Fruit fly (Drosophila melanogaster) whole organism, adult: ENCODE data around the gene nullo.

Experiments
- CG11617 ChIP-seq: fragments of 200-800 bp; sonication (Bioruptor generic); optimal IDR thresholded peaks from 2 replicates; lab custom pipeline; 2017; ENCODE audit warnings: mild to moderate bottlenecking, missing biosample characterization, missing genetic modification reagents, missing genetic modification characterization
- CG12768 ChIP-seq: fragments of 200-800 bp; sonication (Bioruptor generic); optimal IDR thresholded peaks from 2 replicates; lab custom pipeline; 2017; ENCODE audit warnings: missing biosample characterization, missing genetic modification characterization, mild to moderate bottlenecking, moderate library complexity, missing genetic modification reagents
- CG14711 ChIP-seq: fragments of 200-800 bp; sonication (Bioruptor generic); optimal IDR thresholded peaks from 2 replicates; lab custom pipeline; 2018; ENCODE audit warnings: missing biosample characterization, mild to moderate bottlenecking, missing genetic modification characterization, moderate library complexity
- CG1620 ChIP-seq: fragments of 200-800 bp; sonication (Bioruptor generic); optimal IDR thresholded peaks from 2 replicates; lab custom pipeline; 2016; ENCODE audit warnings: missing biosample characterization, missing genetic modification characterization
- CG33017 ChIP-seq: fragments of 200-800 bp; sonication (Bioruptor generic); optimal IDR thresholded peaks from 2 replicates; lab custom pipeline; 2018; ENCODE audit warnings: missing biosample characterization, mild to moderate bottlenecking, missing genetic modification characterization, moderate library complexity
- CG5204 ChIP-seq: fragments of 200-800 bp; sonication (Bioruptor generic); optimal IDR thresholded peaks from 2 replicates; lab custom pipeline; 2016; ENCODE audit warnings: missing biosample characterization, missing genetic modification characterization
- CG7045 ChIP-seq: fragments of 200-800 bp; sonication (Bioruptor generic); optimal IDR thresholded peaks from 2 replicates; lab custom pipeline; 2017; ENCODE audit warnings: missing biosample characterization, mild to moderate bottlenecking, missing genetic modification characterization
- CG7101 ChIP-seq: fragments of 200-800 bp; sonication (Bioruptor generic); optimal IDR thresholded peaks from 2 replicates; lab custom pipeline; 2018; ENCODE audit warnings: missing biosample characterization, mild to moderate bottlenecking, missing genetic modification characterization, moderate library complexity
- Clk ChIP-seq: fragments of 200-800 bp; sonication (Bioruptor generic); optimal IDR thresholded peaks from 2 replicates; lab custom pipeline; 2017; ENCODE audit warnings: missing biosample characterization, missing genetic modification characterization
- Crg-1 ChIP-seq: fragments of 200-800 bp; sonication (Bioruptor generic); optimal IDR thresholded peaks from 2 replicates; lab custom pipeline; 2016; ENCODE audit warnings: missing biosample characterization, missing genetic modification characterization
- Hr96 ChIP-seq: fragments of 200-800 bp; sonication (Bioruptor generic); optimal IDR thresholded peaks from 2 replicates; lab custom pipeline; 2016; ENCODE audit warnings: missing biosample characterization, missing genetic modification characterization
- Mnt ChIP-seq: fragments of 200-800 bp; sonication (Bioruptor generic); optimal IDR thresholded peaks from 2 replicates; lab custom pipeline; 2016; ENCODE audit warnings: missing biosample characterization, mild to moderate bottlenecking, missing genetic modification characterization
- bab1 ChIP-seq: fragments of 200-800 bp; sonication (Bioruptor generic); optimal IDR thresholded peaks from 3 replicates; lab custom pipeline; 2019; ENCODE audit warnings: missing biosample characterization, mild to moderate bottlenecking, missing genetic modification characterization, moderate library complexity
- cic ChIP-seq: fragments of 200-800 bp; sonication (Bioruptor generic); optimal IDR thresholded peaks from 2 replicates; lab custom pipeline; 2017; ENCODE audit warnings: missing biosample characterization, mild to moderate bottlenecking, missing genetic modification characterization, moderate library complexity
- cnc ChIP-seq, 2 experiments: fragments of >200 bp; optimal IDR thresholded peaks; 2 replicates each; lab custom pipeline; 2017
- kay ChIP-seq: fragments of 200-800 bp; sonication (Bioruptor generic); peaks from one replicate; lab custom pipeline; 2016; ENCODE audit warnings: missing biosample characterization, missing genetic modification characterization, borderline replicate concordance
- ovo ChIP-seq: fragments of 200-800 bp; sonication (Bioruptor generic); optimal IDR thresholded peaks from 2 replicates; lab custom pipeline; 2016; ENCODE audit warnings: missing biosample characterization, missing genetic modification characterization
- pad ChIP-seq: fragments of 200-800 bp; sonication (Bioruptor generic); optimal IDR thresholded peaks from 3 replicates; lab custom pipeline; 2017; ENCODE audit warnings: missing biosample characterization, missing genetic modification characterization, mild to moderate bottlenecking, moderate library complexity, missing genetic modification reagents
- tj ChIP-seq: fragments of 200-800 bp; sonication (Bioruptor generic); optimal IDR thresholded peaks from 3 replicates; lab custom pipeline; 2017; ENCODE audit warnings: missing biosample characterization, mild to moderate bottlenecking, missing genetic modification characterization, moderate library complexity
- toe ChIP-seq: fragments of 200-800 bp; sonication (Bioruptor generic); optimal IDR thresholded peaks from 2 replicates; lab custom pipeline; 2016; ENCODE audit warnings: missing biosample characterization, missing genetic modification characterization

The nullo gene

DNA sequence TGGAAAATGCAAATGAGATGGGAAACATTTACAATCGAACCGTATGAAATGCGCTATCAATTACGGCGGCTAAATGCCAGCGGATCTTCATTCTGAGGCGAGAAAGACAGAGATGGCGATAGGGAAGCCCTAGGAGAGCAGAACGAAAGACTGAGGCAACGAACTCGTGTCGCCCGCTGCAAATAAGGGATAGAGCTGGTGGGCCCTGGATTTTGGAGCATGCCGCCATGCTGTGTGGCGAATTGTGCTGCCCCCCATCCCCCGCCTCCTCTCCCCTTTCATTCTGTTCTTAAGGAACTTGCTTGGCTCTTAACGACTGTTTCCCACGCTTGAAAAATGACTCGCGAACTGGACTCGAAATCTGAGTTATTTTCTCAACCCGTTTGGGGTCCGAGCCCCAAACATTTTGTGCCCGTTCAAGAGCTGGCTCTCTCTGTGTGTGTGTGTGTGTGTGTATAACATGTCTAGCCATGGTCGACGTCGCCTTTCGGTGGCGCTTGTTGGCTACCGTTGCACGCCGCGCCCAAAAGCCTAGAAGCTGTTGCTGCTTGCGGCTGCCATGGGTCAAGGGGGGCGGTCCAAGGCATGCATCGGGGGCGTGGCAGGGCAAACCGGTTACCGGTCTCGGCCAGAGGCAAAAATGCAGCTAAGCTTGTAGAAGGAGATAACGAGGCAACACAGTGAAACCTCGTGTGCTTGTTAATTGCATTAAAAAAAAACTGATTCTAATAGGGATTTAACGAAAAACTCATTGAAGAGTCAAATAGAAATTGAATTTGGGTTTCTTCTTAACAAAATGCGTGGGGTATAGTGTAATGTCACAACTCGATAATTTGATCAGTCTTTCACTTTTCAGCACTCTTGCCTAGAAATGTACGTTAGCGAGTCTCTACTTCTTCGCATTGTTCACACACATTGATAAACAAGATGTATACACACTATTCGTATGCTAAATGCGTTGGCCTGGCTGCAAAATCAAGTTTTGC, 40.9 kb upstream of the nullo start:
- peak; percentile 1 for TF ChIP-seq CG7101 (tag; lab: Kevin White, UChicago)
- no peak for TF ChIP-seq bab1 (GFP tag; lab: Kevin White, UChicago)

DNA sequence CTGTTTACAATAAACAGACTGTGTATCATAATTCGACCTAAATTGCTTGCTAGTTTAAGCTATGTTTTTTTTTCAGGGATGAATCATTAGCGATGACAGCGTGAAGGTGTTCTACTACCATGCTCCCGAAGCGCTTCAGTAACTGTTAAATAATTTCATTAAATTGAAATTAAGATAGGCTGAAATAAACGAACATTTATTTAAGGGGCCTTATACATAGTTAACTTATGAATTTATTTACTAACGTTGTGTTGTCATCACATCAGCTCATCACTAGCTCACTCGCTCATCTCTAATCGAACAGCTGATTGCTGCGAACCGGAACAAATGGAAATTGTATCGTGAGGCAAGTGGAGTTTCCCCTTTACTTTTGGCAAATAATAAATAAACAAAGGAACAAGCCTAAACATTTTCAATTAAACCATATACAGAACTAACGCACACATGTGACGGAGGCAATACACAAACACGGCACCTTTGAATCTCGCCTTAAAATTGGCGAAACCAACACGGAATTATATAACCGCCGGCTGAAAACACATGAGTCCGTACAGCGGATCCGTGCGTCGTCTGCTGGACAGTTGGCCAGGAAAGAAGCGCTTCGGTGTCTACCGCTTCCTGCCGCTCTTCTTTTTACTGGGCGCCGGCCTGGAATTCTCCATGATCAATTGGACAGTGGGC, 38.1 kb upstream of the nullo start, which contains the start of the genes cm, sloth1 and sloth2:
cm (minus strand) TSS at position 83 of the 681 bp plus-strand sequence.
sloth1 (plus strand) TSS at position 295 of the 681 bp plus-strand sequence.
sloth2 (plus strand) TSS at position 295 of the 681 bp plus-strand sequence.
- TF ChIP-seq Clk (GFP tag; lab: Kevin White, UChicago) (no peak), CG7045 (GFP tag; lab: Kevin White, UChicago) (peak; percentile 59), bab1 (GFP tag; lab: Kevin White, UChicago) (peak; percentile 96), CG12768 (GFP tag; lab: Kevin White, UChicago) (peak; percentile 48), Hr96 (GFP tag; lab: Kevin White, UChicago) (peak; percentile 90), CG1620 (GFP tag; lab: Kevin White, UChicago) (peak; percentile 93), CG14711 (peak; percentile 87), CG11617 (GFP tag; lab: Kevin White, UChicago) (peak; percentile 87), CG33017 (tag; lab: Kevin White, UChicago) (peak; percentile 77), pad (GFP tag; lab: Kevin White, UChicago) (peak; percentile 77), kay (GFP tag; lab: Kevin White, UChicago) (peak; percentile 74), Crg-1 (GFP tag; lab: Kevin White, UChicago) (peak; percentile 91), tj (GFP tag; lab: Kevin White, UChicago) (peak; percentile 76), cnc (optimal IDR thresholded peaks at IDR 0.05; lab: Kevin White, UChicago) (no peak), cic (peak; percentile 11), toe (peak; percentile 79), CG7101 (tag; lab: Kevin White, UChicago) (peak; percentile 94), Mnt (GFP tag; lab: Kevin White, UChicago) (peak; percentile 89), CG5204 (GFP tag; lab: Kevin White, UChicago) (peak; percentile 78), ovo (GFP tag; lab: Kevin White, UChicago) (peak; percentile 82)

dm6 chrX:7013320-7014214, 35.7 kb upstream of the nullo start, which contains the start of the genes CG3032 and CG4593:
Gene CG3032, minus strand, starts transcription at chrX:7013881.
Gene CG4593, plus strand, starts transcription at chrX:7013887.
- peak; percentile 66 for TF ChIP-seq CG11617 (GFP tag; lab: Kevin White, UChicago)
- no peak for TF ChIP-seq Clk (GFP tag; lab: Kevin White, UChicago)
- TF ChIP-seq CG5204 (GFP tag; lab: Kevin White, UChicago), result peak; percentile 75
- peak; percentile 96 for TF ChIP-seq CG7101 (tag; lab: Kevin White, UChicago)
- TF ChIP-seq CG14711, result peak; percentile 93
- TF ChIP-seq CG33017 (tag; lab: Kevin White, UChicago), result peak; percentile 85
- peak; percentile 14 for TF ChIP-seq kay (GFP tag; lab: Kevin White, UChicago)
- TF ChIP-seq ovo (GFP tag; lab: Kevin White, UChicago), result peak; percentile 28
- TF ChIP-seq cnc (optimal IDR thresholded peaks at IDR 0.05; lab: Kevin White, UChicago), result no peak
- peak; percentile 66 for TF ChIP-seq pad (GFP tag; lab: Kevin White, UChicago)
- peak; percentile 76 for TF ChIP-seq Crg-1 (GFP tag; lab: Kevin White, UChicago)
- peak; percentile 70 for TF ChIP-seq CG12768 (GFP tag; lab: Kevin White, UChicago)
- TF ChIP-seq toe, result peak; percentile 63
- TF ChIP-seq tj (GFP tag; lab: Kevin White, UChicago), result peak; percentile 53
- TF ChIP-seq CG1620 (GFP tag; lab: Kevin White, UChicago), result peak; percentile 85
- TF ChIP-seq Mnt (GFP tag; lab: Kevin White, UChicago), result peak; percentile 83
- peak; percentile 85 for TF ChIP-seq Hr96 (GFP tag; lab: Kevin White, UChicago)
- TF ChIP-seq cic, result no peak
- TF ChIP-seq bab1 (GFP tag; lab: Kevin White, UChicago), result peak; percentile 93
- peak; percentile 68 for TF ChIP-seq CG7045 (GFP tag; lab: Kevin White, UChicago)

dm6 chrX:7014931-7015428, 34.3 kb upstream of the nullo start:
- TF ChIP-seq pad (GFP tag; lab: Kevin White, UChicago) (peak; percentile 18), CG7045 (GFP tag; lab: Kevin White, UChicago) (no peak), Hr96 (GFP tag; lab: Kevin White, UChicago) (peak; percentile 66), bab1 (GFP tag; lab: Kevin White, UChicago) (peak; percentile 72), tj (GFP tag; lab: Kevin White, UChicago) (no peak), Crg-1 (GFP tag; lab: Kevin White, UChicago) (peak; percentile 31), CG33017 (tag; lab: Kevin White, UChicago) (no peak), CG5204 (GFP tag; lab: Kevin White, UChicago) (peak; percentile 2), CG1620 (GFP tag; lab: Kevin White, UChicago) (peak; percentile 13), CG11617 (GFP tag; lab: Kevin White, UChicago) (peak; percentile 44), kay (GFP tag; lab: Kevin White, UChicago) (peak; percentile 78), CG14711 (peak; percentile 19), toe (peak; percentile 23), cic (peak; percentile 98), CG7101 (tag; lab: Kevin White, UChicago) (peak; percentile 43), Clk (GFP tag; lab: Kevin White, UChicago) (no peak), CG12768 (GFP tag; lab: Kevin White, UChicago) (no peak), Mnt (GFP tag; lab: Kevin White, UChicago) (peak; percentile 47)
